Worm (Caenorhabditis elegans) whole organism, L3 larva: ENCODE measurements around the gene lmbr-1.
"Not testable (repeated sequence)": the region's sequence is repeated elsewhere in the genome, so short reads cannot be mapped to it uniquely, and the experiment has no call there.

ENCODE experiments used
- mdl-1 ChIP-seq: fragments of 150-350 bp; optimal IDR thresholded peaks from 2 replicates; lab custom pipeline; 2014; ENCODE audit warnings: missing biosample characterization, missing genetic modification characterization
- nhr-23 ChIP-seq: fragments of 150-350 bp; optimal IDR thresholded peaks from 2 replicates; lab custom pipeline; 2014; ENCODE audit warnings: missing biosample characterization, missing genetic modification reagents, missing genetic modification characterization

DNA sequence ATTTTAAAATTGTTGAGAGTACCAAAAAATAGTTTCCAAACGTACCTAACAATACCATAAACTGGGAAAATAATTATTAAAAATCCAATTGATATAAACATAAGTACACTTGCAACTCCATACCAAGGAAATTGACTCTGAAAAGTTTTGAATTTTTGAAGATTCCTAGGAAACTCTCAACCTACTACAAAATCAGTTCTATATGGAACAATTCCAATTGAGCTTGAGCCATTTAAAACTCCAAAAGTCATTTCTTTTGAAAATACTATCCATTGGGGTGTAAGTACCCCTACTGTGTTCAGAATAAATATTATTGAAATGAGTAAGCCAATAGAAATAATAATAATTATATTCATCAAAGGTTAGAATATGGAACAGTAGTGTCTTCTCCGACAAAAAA is 32.7 kb upstream of the lmbr-1 start, which contains the start of gene clc-28:
- not testable (repeated sequence) for TF ChIP-seq nhr-23 (tag; lab: Kevin White, UChicago); mdl-1
